Fruit fly (Drosophila melanogaster) whole organism, pupa: ENCODE measurements around the gene CG42824.

Experiments used
- CG10348 ChIP-seq: fragments of 200-800 bp; sonication (Bioruptor generic); IDR thresholded peaks from 2 replicates; pipeline ENCODE4 v1.3.6; 2022; ENCODE audit warnings: missing biosample characterization, missing genetic modification characterization
- CG12605 ChIP-seq: fragments of 200-800 bp; sonication (Bioruptor generic); IDR thresholded peaks from 2 replicates; pipeline ENCODE4 v1.3.6; 2022; ENCODE audit warnings: missing biosample characterization, missing genetic modification characterization
- CG13204 ChIP-seq: fragments of 200-800 bp; sonication (Bioruptor generic); optimal IDR thresholded peaks from 2 replicates; lab custom pipeline; 2018; ENCODE audit warnings: missing biosample characterization, mild to moderate bottlenecking, missing genetic modification characterization, moderate library complexity
- CG14655 ChIP-seq: fragments of 200-800 bp; sonication (Bioruptor generic); optimal IDR thresholded peaks from 3 replicates; lab custom pipeline; 2017; ENCODE audit warnings: mild to moderate bottlenecking, missing biosample characterization, missing genetic modification reagents, missing genetic modification characterization
- CG15710 ChIP-seq: fragments of 200-800 bp; sonication (Bioruptor generic); optimal IDR thresholded peaks from 2 replicates; lab custom pipeline; 2018; ENCODE audit warnings: missing biosample characterization, mild to moderate bottlenecking, missing genetic modification characterization, moderate library complexity
- CG17806 ChIP-seq: fragments of 200-800 bp; sonication (Bioruptor generic); optimal IDR thresholded peaks from 2 replicates; lab custom pipeline; 2018; ENCODE audit warnings: missing biosample characterization, mild to moderate bottlenecking, missing genetic modification characterization, moderate library complexity
- CG32121 ChIP-seq: fragments of 200-800 bp; sonication (Bioruptor generic); IDR thresholded peaks from 2 replicates; pipeline ENCODE4 v1.3.6; 2022; ENCODE audit warnings: missing biosample characterization, missing genetic modification characterization
- CG34367 ChIP-seq: fragments of 200-800 bp; sonication (Bioruptor generic); optimal IDR thresholded peaks from 2 replicates; lab custom pipeline; 2018; ENCODE audit warnings: missing biosample characterization, mild to moderate bottlenecking, missing genetic modification characterization
- CG4496 ChIP-seq: fragments of 200-800 bp; sonication (Bioruptor generic); IDR thresholded peaks from 3 replicates; pipeline ENCODE4 v1.3.6; 2022; ENCODE audit warnings: missing biosample characterization, missing genetic modification characterization
- CG8159 ChIP-seq: fragments of 200-800 bp; sonication (Bioruptor generic); optimal IDR thresholded peaks from 3 replicates; lab custom pipeline; 2018; ENCODE audit warnings: missing biosample characterization, mild to moderate bottlenecking, missing genetic modification characterization, moderate library complexity
- CG8301 ChIP-seq: fragments of 200-800 bp; sonication (Bioruptor generic); optimal IDR thresholded peaks from 2 replicates; lab custom pipeline; 2018; ENCODE audit warnings: missing biosample characterization, mild to moderate bottlenecking, missing genetic modification characterization
- CG9948 ChIP-seq: fragments of 200-800 bp; sonication (Bioruptor generic); optimal IDR thresholded peaks from 2 replicates; lab custom pipeline; 2018; ENCODE audit warnings: missing biosample characterization, mild to moderate bottlenecking, missing genetic modification characterization, moderate library complexity
- D1 ChIP-seq: fragments of 200-800 bp; sonication (Bioruptor generic); optimal IDR thresholded peaks from 2 replicates; lab custom pipeline; 2018; ENCODE audit warnings: missing biosample characterization, mild to moderate bottlenecking, missing genetic modification characterization, moderate library complexity
- EcR ChIP-seq: fragments of 200-800 bp; sonication (Bioruptor generic); optimal IDR thresholded peaks from 3 replicates; lab custom pipeline; 2019; ENCODE audit warnings: missing biosample characterization, missing genetic modification characterization, mild to moderate bottlenecking, moderate library complexity, missing genetic modification reagents
- Ets98B ChIP-seq: fragments of 200-800 bp; sonication (Bioruptor generic); IDR thresholded peaks from 2 replicates; pipeline ENCODE4 v1.3.6; 2022; ENCODE audit warnings: missing biosample characterization, missing genetic modification characterization
- Pif1A ChIP-seq: fragments of 200-800 bp; sonication (Bioruptor generic); optimal IDR thresholded peaks from 3 replicates; lab custom pipeline; 2016; ENCODE audit warnings: missing biosample characterization, missing genetic modification characterization
- Pif1B ChIP-seq: fragments of 200-800 bp; sonication (Bioruptor generic); optimal IDR thresholded peaks from 3 replicates; lab custom pipeline; 2016; ENCODE audit warnings: missing biosample characterization, missing genetic modification characterization
- Snoo ChIP-seq: fragments of 200-800 bp; sonication (Bioruptor generic); optimal IDR thresholded peaks from 3 replicates; lab custom pipeline; 2017; ENCODE audit warnings: missing biosample characterization, mild to moderate bottlenecking, missing genetic modification characterization, inconsistent platforms
- fd96Ca ChIP-seq: fragments of 200-800 bp; sonication (Bioruptor generic); IDR thresholded peaks from 3 replicates; pipeline ENCODE4 v1.3.6; 2022; ENCODE audit warnings: missing biosample characterization, missing genetic modification characterization
- gl ChIP-seq: fragments of 200-800 bp; sonication (Bioruptor generic); optimal IDR thresholded peaks from 2 replicates; lab custom pipeline; 2018; ENCODE audit warnings: missing biosample characterization, mild to moderate bottlenecking, missing genetic modification characterization
- rn ChIP-seq: fragments of 200-800 bp; sonication (Bioruptor generic); IDR thresholded peaks from 2 replicates; pipeline ENCODE4 v1.3.6; 2022; ENCODE audit warnings: missing biosample characterization, missing genetic modification characterization

Gene CG42824

dm6 chr3R:17406411-17406810 is at the start of gene CG42824, which contains the start of gene CG42798:
Gene CG42824, minus strand, starts transcription at chr3R:17406511.
Gene CG42798, plus strand, starts transcription at chr3R:17406678.
- TF ChIP-seq CG17806 (tag; lab: Kevin White, UChicago) (no peak), CG4496 (no peak), CG10348 (GFP tag; lab: Robert Waterston, UW) (no peak), rn (GFP tag; lab: Robert Waterston, UW) (no peak), Ets98B (GFP tag; lab: Robert Waterston, UW) (no peak), EcR (GFP tag; lab: Kevin White, UChicago) (no peak), Snoo (tag; lab: Kevin White, UChicago) (no peak), CG8159 (tag; lab: Kevin White, UChicago) (no peak), CG9948 (tag; lab: Kevin White, UChicago) (no peak), CG15710 (tag; lab: Kevin White, UChicago) (no peak), Pif1B (GFP tag; lab: Kevin White, UChicago) (no peak), CG12605 (no peak), CG34367 (tag; lab: Kevin White, UChicago) (no peak), CG8301 (tag; lab: Kevin White, UChicago) (no peak), CG13204 (GFP tag; lab: Kevin White, UChicago) (no peak), Pif1A (no peak), CG32121 (GFP tag; lab: Robert Waterston, UW) (no peak), D1 (tag; lab: Kevin White, UChicago) (no peak), fd96Ca (GFP tag; lab: Robert Waterston, UW) (no peak)
- TF ChIP-seq, all 21 proteins: peak for 0

DNA sequence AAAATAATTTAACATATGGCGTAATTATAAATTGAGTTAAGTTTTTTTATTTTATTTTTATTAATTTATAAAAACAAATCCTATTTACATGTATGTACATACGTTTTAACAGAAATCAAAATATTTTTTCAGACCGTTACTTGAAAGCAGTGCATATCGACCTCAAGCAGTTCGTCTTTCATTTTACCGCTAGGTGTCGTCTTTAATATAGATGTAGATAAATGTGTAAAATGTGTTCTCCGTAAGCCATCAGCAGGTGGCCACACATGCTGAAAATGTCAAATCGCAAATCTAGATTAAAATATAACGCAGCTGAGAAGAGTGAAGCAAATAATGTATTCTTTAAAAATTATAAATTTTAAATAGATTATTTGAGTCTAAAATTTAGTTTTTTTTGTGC is 43.1 kb upstream of the CG42824 start:
- peak; percentile 86 for TF ChIP-seq D1 (tag; lab: Kevin White, UChicago)
- TF ChIP-seq CG8301 (tag; lab: Kevin White, UChicago): no peak
- TF ChIP-seq EcR (GFP tag; lab: Kevin White, UChicago): no peak
- no peak for TF ChIP-seq CG10348 (GFP tag; lab: Robert Waterston, UW)
- no peak for TF ChIP-seq CG14655 (GFP tag; lab: Kevin White, UChicago)
- no peak for TF ChIP-seq Snoo (tag; lab: Kevin White, UChicago)

DNA sequence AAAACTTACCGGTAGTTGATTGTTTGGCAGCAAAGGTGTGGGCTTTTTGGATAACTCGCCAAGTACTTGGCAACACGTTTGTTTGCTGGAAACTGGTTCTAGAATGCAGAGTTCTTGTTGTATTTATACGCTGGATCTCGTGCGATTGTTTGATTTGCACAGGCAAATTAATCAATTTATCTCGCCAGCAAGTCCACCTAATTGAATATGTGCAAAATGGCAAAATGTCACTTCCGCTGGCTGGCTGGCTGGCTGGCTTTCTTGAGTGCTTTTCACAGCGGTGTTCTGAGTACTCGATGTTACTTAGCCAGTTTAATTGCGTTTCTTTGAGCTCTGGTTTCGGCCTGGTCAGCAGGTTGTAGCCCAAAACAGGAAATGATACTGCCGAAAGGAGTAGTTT is 42.4 kb upstream of the CG42824 start, which contains the start of gene Eh:
Eh (minus strand) TSS at position 101 of the 400 bp plus-strand sequence.
- TF ChIP-seq CG8159 (tag; lab: Kevin White, UChicago): no peak
- no peak for TF ChIP-seq CG13204 (GFP tag; lab: Kevin White, UChicago)
- TF ChIP-seq rn (GFP tag; lab: Robert Waterston, UW): no peak
- no peak for TF ChIP-seq Snoo (tag; lab: Kevin White, UChicago)
- no peak for TF ChIP-seq Ets98B (GFP tag; lab: Robert Waterston, UW)
- TF ChIP-seq CG12605: no peak
- no peak for TF ChIP-seq CG9948 (tag; lab: Kevin White, UChicago)
- TF ChIP-seq CG4496: no peak
- TF ChIP-seq CG8301 (tag; lab: Kevin White, UChicago): no peak
- TF ChIP-seq Pif1B (GFP tag; lab: Kevin White, UChicago): no peak
- TF ChIP-seq fd96Ca (GFP tag; lab: Robert Waterston, UW): no peak
- TF ChIP-seq gl (tag; lab: Kevin White, UChicago): no peak
- no peak for TF ChIP-seq D1 (tag; lab: Kevin White, UChicago)
- TF ChIP-seq CG32121 (GFP tag; lab: Robert Waterston, UW): no peak
- TF ChIP-seq Pif1A: no peak

DNA sequence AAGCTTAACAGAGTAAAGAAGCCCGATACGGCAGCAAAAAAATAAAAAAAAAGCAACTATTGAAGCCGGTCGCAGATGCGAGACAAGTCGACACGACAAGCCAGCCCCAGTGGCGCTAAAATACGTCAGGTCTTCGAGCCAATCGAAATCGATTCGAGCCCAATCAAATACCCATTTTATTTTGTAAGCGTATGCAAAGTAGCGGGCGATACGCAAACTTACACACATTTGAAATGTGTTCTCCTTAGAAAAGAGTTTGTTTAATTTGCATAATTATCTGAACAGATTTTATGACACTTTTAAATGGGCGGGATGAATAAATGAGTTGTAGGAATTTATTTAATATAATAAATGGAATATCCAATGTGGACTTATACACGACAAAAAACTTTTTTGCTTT is 41.3 kb upstream of the CG42824 start:
- TF ChIP-seq CG14655 (GFP tag; lab: Kevin White, UChicago) (no peak), Pif1A (no peak), CG10348 (GFP tag; lab: Robert Waterston, UW) (no peak)

dm6 chr3R:17440628-17441027 is 34.3 kb upstream of the CG42824 start, which contains the start of gene CG14331:
Gene CG14331, minus strand, starts transcription at chr3R:17440728.
- TF ChIP-seq CG13204 (GFP tag; lab: Kevin White, UChicago): no peak
- no peak for TF ChIP-seq EcR (GFP tag; lab: Kevin White, UChicago)
- no peak for TF ChIP-seq fd96Ca (GFP tag; lab: Robert Waterston, UW)
- no peak for TF ChIP-seq gl (tag; lab: Kevin White, UChicago)
- no peak for TF ChIP-seq CG10348 (GFP tag; lab: Robert Waterston, UW)
- TF ChIP-seq CG15710 (tag; lab: Kevin White, UChicago): no peak

DNA sequence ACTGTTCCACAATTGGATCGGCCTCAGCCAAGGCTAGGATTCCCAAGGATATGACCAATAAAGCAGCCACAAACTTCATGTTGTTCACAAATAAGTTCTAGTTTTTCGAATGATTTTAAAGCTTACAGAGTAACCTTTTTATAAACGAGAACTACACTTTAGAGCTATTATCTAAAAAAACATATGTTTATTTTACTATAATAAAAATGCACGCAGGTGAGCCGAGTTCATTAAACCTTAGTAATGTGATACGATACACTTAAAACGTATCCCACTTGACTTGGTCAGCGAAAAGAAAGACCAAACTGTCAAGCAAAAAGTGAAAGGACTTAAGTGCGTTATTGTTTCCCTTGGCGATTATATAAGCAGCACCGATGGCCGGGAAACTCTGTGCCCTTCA is 28.0 kb upstream of the CG42824 start, which contains the start of gene CG44090:
CG44090 (minus strand) TSS at position 101 of the 400 bp plus-strand sequence.
- TF ChIP-seq CG4496: no peak
- no peak for TF ChIP-seq CG32121 (GFP tag; lab: Robert Waterston, UW)
- TF ChIP-seq CG12605: no peak
- no peak for TF ChIP-seq fd96Ca (GFP tag; lab: Robert Waterston, UW)
- no peak for TF ChIP-seq CG8159 (tag; lab: Kevin White, UChicago)
- no peak for TF ChIP-seq EcR (GFP tag; lab: Kevin White, UChicago)
- TF ChIP-seq CG9948 (tag; lab: Kevin White, UChicago): no peak
- TF ChIP-seq Pif1B (GFP tag; lab: Kevin White, UChicago): no peak
- no peak for TF ChIP-seq rn (GFP tag; lab: Robert Waterston, UW)
- no peak for TF ChIP-seq CG15710 (tag; lab: Kevin White, UChicago)
- no peak for TF ChIP-seq CG14655 (GFP tag; lab: Kevin White, UChicago)
- TF ChIP-seq CG34367 (tag; lab: Kevin White, UChicago): no peak
- TF ChIP-seq D1 (tag; lab: Kevin White, UChicago): no peak
- TF ChIP-seq CG10348 (GFP tag; lab: Robert Waterston, UW): no peak
- TF ChIP-seq CG8301 (tag; lab: Kevin White, UChicago): no peak
- TF ChIP-seq Pif1A: no peak
- no peak for TF ChIP-seq gl (tag; lab: Kevin White, UChicago)
